Worm (Caenorhabditis elegans): Measurements from ENCODE around the gene F28H6.8.

Gene F28H6.8

ce11 chrX:14101986-14102385, 32.2 kb downstream of the F28H6.8 start, which contains the start of gene F16B12.6:
Gene F16B12.6, plus strand, starts transcription at chrX:14102316.
- peak; percentile 64 for TF ChIP-seq lin-40 (tag; optimal IDR thresholded peaks at IDR 0.05)
- peak; percentile 38 for TF ChIP-seq tbp1 (GFP tag; optimal IDR thresholded peaks at IDR 0.05)
- no peak for TF ChIP-seq F52B5.7 (tag; optimal IDR thresholded peaks at IDR 0.05)
- no peak for TF ChIP-seq T26A5.8 (tag; optimal IDR thresholded peaks at IDR 0.05)
- no peak for TF ChIP-seq lin-26 (GFP tag; IDR thresholded peaks at IDR 0.05)
- TF ChIP-seq zim-3 (tag; optimal IDR thresholded peaks at IDR 0.05), result no peak
- TF ChIP-seq egrh-3 (GFP tag; IDR thresholded peaks at IDR 0.05), result peak; percentile 29; the same call in 1 of the 2 replicates
- TF ChIP-seq aptf-2 (GFP tag; conservative IDR thresholded peaks at IDR 0.05), result no peak
- TF ChIP-seq gei-17 (GFP tag; optimal IDR thresholded peaks at IDR 0.05), result no peak
- no peak for TF ChIP-seq ztf-22 (GFP tag; optimal IDR thresholded peaks at IDR 0.05)
- peak; percentile 60 for TF ChIP-seq nhr-80 (tag; optimal IDR thresholded peaks at IDR 0.05)
- no peak for TF ChIP-seq atf-7 (tag; optimal IDR thresholded peaks at IDR 0.05)
- TF ChIP-seq ztf-3 (GFP tag; optimal IDR thresholded peaks at IDR 0.05), result no peak
- no peak for TF ChIP-seq egl-44 (GFP tag; IDR thresholded peaks at IDR 0.05)
- TF ChIP-seq F37B4.10 (GFP tag; IDR thresholded peaks at IDR 0.05), result no peak
- no peak for TF ChIP-seq snpc-1.3 (tag; optimal IDR thresholded peaks at IDR 0.05; ENCODE audit: insufficient read depth)
- no peak for TF ChIP-seq F22D6.2 (tag; optimal IDR thresholded peaks at IDR 0.05)
- TF ChIP-seq dpff-1 (tag; optimal IDR thresholded peaks at IDR 0.05), result no peak
- TF ChIP-seq nhr-179 (tag; optimal IDR thresholded peaks at IDR 0.05), result no peak
- no peak for TF ChIP-seq Y79H2A.3 (GFP tag; conservative IDR thresholded peaks at IDR 0.05)
- no peak for TF ChIP-seq F49E8.2 (tag; optimal IDR thresholded peaks at IDR 0.05; ENCODE audit: insufficient read depth)
- no peak for TF ChIP-seq ceh-40 (GFP tag; IDR thresholded peaks at IDR 0.05)
- no peak for TF ChIP-seq ztf-6 (GFP tag; IDR thresholded peaks at IDR 0.05)
- no peak for TF ChIP-seq akir-1 (GFP tag; optimal IDR thresholded peaks at IDR 0.05)
- no peak for TF ChIP-seq cebp-1 (GFP tag; IDR thresholded peaks at IDR 0.05)
- no peak for TF ChIP-seq cebp-1 (tag; optimal IDR thresholded peaks at IDR 0.05)
- TF ChIP-seq bed-2 (GFP tag; IDR thresholded peaks at IDR 0.05), result no peak
- no peak for TF ChIP-seq hmg-20 (GFP tag; IDR thresholded peaks at IDR 0.05)
- no peak for TF ChIP-seq chd-7 (tag; optimal IDR thresholded peaks at IDR 0.05)
- peak in 1 of 2 experiments; percentile 5 for TF ChIP-seq let-607 (tag; optimal IDR thresholded peaks at IDR 0.05)
- 0 out of 2 replicates have a peak, but pooled peaks have one; percentile 67 for TF ChIP-seq egl-18 (GFP tag; IDR thresholded peaks at IDR 0.05)
- TF ChIP-seq efl-1 (GFP tag; optimal IDR thresholded peaks at IDR 0.05), result peak; percentile 61
- TF ChIP-seq rpc-1 (optimal IDR thresholded peaks at IDR 0.05), result no peak
- no peak for TF ChIP-seq rpc-1 (tag; optimal IDR thresholded peaks at IDR 0.05)
- no peak for TF ChIP-seq bed-1 (GFP tag; IDR thresholded peaks at IDR 0.05)
- TF ChIP-seq lsy-27 (tag; optimal IDR thresholded peaks at IDR 0.05; ENCODE audit: borderline replicate concordance, insufficient read depth), result no peak
- TF ChIP-seq snpc-3.4 (tag; optimal IDR thresholded peaks at IDR 0.05), result no peak
- peak; percentile 17 for TF ChIP-seq repo-1 (tag; optimal IDR thresholded peaks at IDR 0.05)
- peak; percentile 31 for TF ChIP-seq madf-10 (tag; optimal IDR thresholded peaks at IDR 0.05)
- no peak for TF ChIP-seq hrde-1 (tag; optimal IDR thresholded peaks at IDR 0.05; ENCODE audit: borderline replicate concordance)
- no peak for TF ChIP-seq ets-4 (GFP tag; optimal IDR thresholded peaks at IDR 0.05)
- TF ChIP-seq rec-8 (tag; optimal IDR thresholded peaks at IDR 0.05), result no peak
- TF ChIP-seq somi-1 (GFP tag; optimal IDR thresholded peaks at IDR 0.05), result no peak
- peak; percentile 28 for TF ChIP-seq lin-54 (GFP tag; optimal IDR thresholded peaks at IDR 0.05)
- no peak for TF ChIP-seq aptf-3 (GFP tag; IDR thresholded peaks at IDR 0.05)
- TF ChIP-seq Y53F4B.3 (GFP tag; IDR thresholded peaks at IDR 0.05), result no peak
- TF ChIP-seq lin-35 (GFP tag; optimal IDR thresholded peaks at IDR 0.05), result peak in 1 of 3 experiments; percentile 39
- no peak for TF ChIP-seq fkh-3 (tag; optimal IDR thresholded peaks at IDR 0.05)
- TF ChIP-seq nhr-120 (GFP tag; IDR thresholded peaks at IDR 0.05), result no peak
